Worm (Caenorhabditis elegans) whole organism, L4 larva: ENCODE results near the gene chpf-1.
A peak's percentile ranks its signal among the peaks of the same experiment; 100 is the strongest.

Experiments used
- F10B5.3 ChIP-seq: sonication (generic microtip); optimal IDR thresholded peaks from 2 replicates; lab custom pipeline; 2016; ENCODE audit warnings: mild to moderate bottlenecking, missing genetic modification characterization, missing compliant biosample characterization
- F26F4.8 ChIP-seq: fragments of 200-800 bp; sonication (Bioruptor generic); conservative IDR thresholded peaks from 2 replicates; pipeline ENCODE4 v1.3.6; 2022; ENCODE audit warnings: missing genetic modification characterization, missing compliant biosample characterization
- F37D6.2 ChIP-seq: sonication (generic microtip); optimal IDR thresholded peaks from 2 replicates; lab custom pipeline; 2016; ENCODE audit warnings: mild to moderate bottlenecking, missing genetic modification characterization, missing compliant biosample characterization
- Y75B8A.6 ChIP-seq: fragments of 200-800 bp; sonication (Bioruptor generic); IDR thresholded peaks from 2 replicates; pipeline ENCODE4 v1.3.6; 2022; ENCODE audit warnings: missing genetic modification reagents, missing genetic modification characterization, missing compliant biosample characterization
- ama-1 ChIP-seq: fragments of 150-350 bp; optimal IDR thresholded peaks from 2 replicates; lab custom pipeline; 2014; ENCODE audit warnings: inconsistent platforms, mixed read lengths
- arid-1 ChIP-seq: fragments of 200-800 bp; sonication (Bioruptor generic); conservative IDR thresholded peaks from 2 replicates; pipeline ENCODE4 v1.3.6; 2022; ENCODE audit warnings: missing genetic modification reagents, missing genetic modification characterization, missing compliant biosample characterization
- attf-4 ChIP-seq: sonication (generic microtip); optimal IDR thresholded peaks from 3 replicates; lab custom pipeline; 2017; ENCODE audit warnings: missing biosample characterization, missing genetic modification characterization
- ceh-82 ChIP-seq: sonication (generic microtip); optimal IDR thresholded peaks from 2 replicates; lab custom pipeline; 2017; ENCODE audit warnings: missing biosample characterization, missing genetic modification characterization
- ces-1 ChIP-seq: fragments of 150-350 bp; sonication (generic microtip); optimal IDR thresholded peaks from 4 replicates; lab custom pipeline; 2014; ENCODE audit warnings: missing biosample characterization, missing genetic modification reagents, missing genetic modification characterization
- cey-2 ChIP-seq: sonication (generic microtip); optimal IDR thresholded peaks from 3 replicates; lab custom pipeline; 2017; ENCODE audit warnings: missing genetic modification characterization, mild to moderate bottlenecking, missing compliant biosample characterization, antibody characterized with exemption, borderline replicate concordance; ENCODE audit not compliant: insufficient read depth
- daf-16 ChIP-seq, 3 experiments: sonication (generic microtip); optimal IDR thresholded peaks; 2 replicates each; lab custom pipeline; 2016 to 2017; ENCODE audit warnings: missing genetic modification characterization in 3 of 3, missing genetic modification reagents in 3 of 3, mild to moderate bottlenecking in 2 of 3, missing compliant biosample characterization in 2 of 3, missing biosample characterization in 1 of 3, moderate library complexity in 1 of 3
- dmd-6 ChIP-seq: fragments of 200-800 bp; sonication (Bioruptor generic); IDR thresholded peaks from 2 replicates; pipeline ENCODE4 v1.3.6; 2022; ENCODE audit warnings: missing genetic modification reagents, missing genetic modification characterization, missing compliant biosample characterization
- dmd-8 ChIP-seq: fragments of 200-800 bp; sonication (Bioruptor generic); IDR thresholded peaks from 2 replicates; pipeline ENCODE4 v1.3.6; 2022; ENCODE audit warnings: missing genetic modification characterization, missing compliant biosample characterization
- dmd-9 ChIP-seq: fragments of 200-800 bp; sonication (Bioruptor generic); IDR thresholded peaks from 2 replicates; pipeline ENCODE4 v1.3.6; 2022; ENCODE audit warnings: missing genetic modification reagents, missing genetic modification characterization, missing compliant biosample characterization
- duxl-1 ChIP-seq: sonication (generic microtip); optimal IDR thresholded peaks from 2 replicates; lab custom pipeline; 2016; ENCODE audit warnings: mild to moderate bottlenecking, missing genetic modification characterization, moderate library complexity, missing compliant biosample characterization; ENCODE audit not compliant: poor library complexity
- hmg-1.1 ChIP-seq: fragments of 200-800 bp; sonication (Bioruptor generic); IDR thresholded peaks from 2 replicates; pipeline ENCODE4 v1.3.6; 2022; ENCODE audit warnings: missing genetic modification reagents, missing genetic modification characterization, missing compliant biosample characterization
- jun-1 ChIP-seq: fragments of 150-350 bp; optimal IDR thresholded peaks from 2 replicates; lab custom pipeline; 2014; ENCODE audit warnings: missing biosample characterization, missing genetic modification reagents, missing genetic modification characterization
- lin-15B ChIP-seq: fragments of 150-350 bp; sonication (generic microtip); optimal IDR thresholded peaks from 3 replicates; lab custom pipeline; 2014; ENCODE audit warnings: missing biosample characterization, missing genetic modification characterization
- lir-3 ChIP-seq: sonication (generic microtip); optimal IDR thresholded peaks from 2 replicates; lab custom pipeline; 2016; ENCODE audit warnings: mild to moderate bottlenecking, missing genetic modification characterization, missing compliant biosample characterization
- madf-5 ChIP-seq, 2 experiments: fragments of 200-800 bp; sonication (Bioruptor generic); IDR thresholded peaks; 2 replicates each; pipeline ENCODE4 v1.3.6; 2022; ENCODE audit warnings: missing compliant biosample characterization in 2 of 2, missing genetic modification characterization in 2 of 2
- mes-2 ChIP-seq: sonication (generic microtip); optimal IDR thresholded peaks from 2 replicates; lab custom pipeline; 2016; ENCODE audit warnings: missing genotype, mild to moderate bottlenecking, missing genetic modification characterization, missing compliant biosample characterization; ENCODE audit not compliant: poor library complexity, severe bottlenecking
- mxl-2 ChIP-seq: fragments of 200-800 bp; sonication (Bioruptor generic); conservative IDR thresholded peaks from 2 replicates; pipeline ENCODE4 v1.3.6; 2022; ENCODE audit warnings: missing genetic modification reagents, missing genetic modification characterization, missing compliant biosample characterization
- nhr-111 ChIP-seq: fragments of 200-800 bp; sonication (Bioruptor generic); optimal IDR thresholded peaks from 2 replicates; lab custom pipeline; 2018; ENCODE audit warnings: mild to moderate bottlenecking, missing genetic modification characterization, missing compliant biosample characterization
- nhr-25 ChIP-seq: sonication (generic microtip); optimal IDR thresholded peaks from 2 replicates; lab custom pipeline; 2017; ENCODE audit warnings: missing genetic modification characterization, mild to moderate bottlenecking, missing compliant biosample characterization, antibody characterized with exemption, moderate library complexity, borderline replicate concordance; ENCODE audit not compliant: insufficient read depth
- nhr-42 ChIP-seq: fragments of 200-800 bp; sonication (Bioruptor generic); IDR thresholded peaks from 2 replicates; pipeline ENCODE4 v1.3.6; 2022; ENCODE audit warnings: missing genetic modification characterization, missing compliant biosample characterization
- nhr-48 ChIP-seq: sonication (generic microtip); optimal IDR thresholded peaks from 2 replicates; lab custom pipeline; 2016; ENCODE audit warnings: mild to moderate bottlenecking, missing genetic modification characterization, missing compliant biosample characterization
- nhr-76 ChIP-seq: fragments of 150-350 bp; optimal IDR thresholded peaks from 2 replicates; lab custom pipeline; 2014; ENCODE audit warnings: missing biosample characterization, missing genetic modification characterization
- pha-4 ChIP-seq, 2 experiments: fragments of 150-350 bp in 1 of 2; fragments of 200-800 bp in 1 of 2; sonication (Bioruptor generic) in 1 of 2; IDR thresholded peaks in 1 of 2; optimal IDR thresholded peaks in 1 of 2; 2 replicates each; pipeline versions ENCODE4 v1.3.6 to Lab custom; 2014 to 2022; ENCODE audit warnings: missing genetic modification characterization in 2 of 2, missing genetic modification reagents in 2 of 2, missing biosample characterization in 1 of 2, missing compliant biosample characterization in 1 of 2
- pqm-1 ChIP-seq: sonication (generic microtip); optimal IDR thresholded peaks from 2 replicates; lab custom pipeline; 2017; ENCODE audit warnings: missing biosample characterization, missing genetic modification characterization
- saeg-2 ChIP-seq: fragments of 200-800 bp; sonication (Bioruptor generic); IDR thresholded peaks from 2 replicates; pipeline ENCODE4 v1.3.6; 2022; ENCODE audit warnings: missing genetic modification reagents, missing genetic modification characterization, missing compliant biosample characterization
- set-16 ChIP-seq: fragments of 200-800 bp; sonication (Bioruptor generic); IDR thresholded peaks from 2 replicates; pipeline ENCODE4 v1.3.6; 2022; ENCODE audit warnings: missing genetic modification reagents, missing genetic modification characterization, missing compliant biosample characterization
- snpc-4 ChIP-seq: fragments of 150-350 bp; optimal IDR thresholded peaks from 2 replicates; lab custom pipeline; 2014; ENCODE audit warnings: missing biosample characterization, missing genetic modification characterization
- spr-3 ChIP-seq: fragments of 200-800 bp; sonication (Bioruptor generic); optimal IDR thresholded peaks from 2 replicates; lab custom pipeline; 2018; ENCODE audit warnings: mild to moderate bottlenecking, missing genetic modification characterization, missing compliant biosample characterization
- vab-7 ChIP-seq: fragments of 200-800 bp; sonication (Bioruptor generic); IDR thresholded peaks from 2 replicates; pipeline ENCODE4 v1.3.6; 2022; ENCODE audit warnings: missing genetic modification reagents, missing genetic modification characterization, missing compliant biosample characterization
- zfp-3 ChIP-seq: fragments of 200-800 bp; sonication (Bioruptor generic); conservative IDR thresholded peaks from 2 replicates; pipeline ENCODE4 v1.3.6; 2022; ENCODE audit warnings: missing genetic modification reagents, missing genetic modification characterization, missing compliant biosample characterization
- ztf-11 ChIP-seq: fragments of 150-350 bp; optimal IDR thresholded peaks from 2 replicates; lab custom pipeline; 2014; ENCODE audit warnings: missing biosample characterization, missing genetic modification characterization

The chpf-1 gene

ce11 chrV:10212627-10213026 lies 9.3 kb upstream of the chpf-1 start, which contains the start of gene hpo-40:
hpo-40 (plus strand) TSS chrV:10212927.
- TF ChIP-seq attf-4 (tag; lab: Kevin White, UChicago) (no peak), nhr-76 (no peak)

DNA sequence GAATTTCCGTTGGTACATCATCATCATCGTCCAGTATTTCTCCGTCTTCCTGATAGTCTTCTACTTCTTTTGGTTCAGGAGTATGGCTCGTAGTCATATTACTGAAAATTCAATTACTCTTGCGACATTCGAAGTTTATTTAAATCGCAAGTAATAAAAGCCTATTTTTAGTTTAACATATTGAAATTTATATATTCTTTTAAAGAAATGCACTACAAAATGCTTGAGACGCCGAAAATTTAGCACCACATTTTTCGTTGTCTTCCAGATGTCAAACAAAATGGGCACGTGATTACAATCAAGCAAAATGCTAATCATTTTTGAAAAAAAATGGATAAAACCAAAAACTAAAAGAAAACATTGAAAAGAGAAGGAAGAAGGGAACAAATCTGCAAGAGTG lies 8.7 kb upstream of the chpf-1 start, which contains the start of gene zhit-3:
zhit-3 (minus strand) TSS at position 101 of the 400 bp plus-strand sequence.
- TF ChIP-seq hmg-1.1 (GFP tag; lab: Robert Waterston, UW) (no peak), ztf-11 (tag; lab: Kevin White, UChicago) (no peak), lin-15B (no peak), nhr-48 (tag; lab: Kevin White, UChicago) (no peak), F37D6.2 (tag; lab: Kevin White, UChicago) (no peak), mes-2 (tag; lab: Kevin White, UChicago) (no peak), Y75B8A.6 (GFP tag; lab: Robert Waterston, UW) (no peak), F10B5.3 (no peak), cey-2 (no peak), pqm-1 (tag; lab: Kevin White, UChicago) (no peak), ceh-82 (tag; lab: Kevin White, UChicago) (no peak), dmd-9 (GFP tag; lab: Robert Waterston, UW) (no peak), vab-7 (GFP tag; lab: Robert Waterston, UW) (no peak), daf-16 (GFP tag; optimal IDR thresholded peaks at IDR 0.05; lab: Kevin White, UChicago) (no peak), daf-16 (tag; optimal IDR thresholded peaks at IDR 0.05; lab: Kevin White, UChicago) (no peak), nhr-42 (GFP tag; lab: Robert Waterston, UW) (no peak)
- TF ChIP-seq, all 104 proteins: peak for 0

DNA sequence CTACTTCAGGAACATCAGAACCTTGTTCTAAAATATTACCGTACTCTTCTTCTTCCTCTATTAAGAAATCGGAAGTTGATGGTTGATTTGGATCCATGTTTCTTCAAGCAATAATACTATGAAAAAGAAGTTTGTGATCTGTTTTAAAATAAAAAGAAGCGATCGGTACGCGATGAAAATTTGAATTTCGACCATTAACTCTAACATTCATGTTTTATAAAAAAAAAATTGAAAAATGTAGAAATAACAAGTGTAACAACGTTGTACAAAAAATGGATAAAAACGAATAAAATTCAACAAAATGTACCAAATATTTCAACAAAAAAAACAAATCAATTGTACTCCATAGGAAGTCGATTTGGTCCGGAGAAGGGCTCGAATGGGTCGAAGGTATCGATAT lies 7.0 kb upstream of the chpf-1 start, which contains the start of gene tftc-3:
tftc-3 (minus strand) TSS at position 101 of the 400 bp plus-strand sequence.
- no peak for TF ChIP-seq ces-1 (GFP tag; lab: Kevin White, UChicago)
- peak; percentile 35 for TF ChIP-seq duxl-1 (tag; lab: Kevin White, UChicago)

ce11 chrV:10206502-10206901 lies 3.2 kb upstream of the chpf-1 start, which contains the start of gene rpc-25:
rpc-25 (minus strand) TSS chrV:10206602.
- TF ChIP-seq pha-4 (GFP tag; IDR thresholded peaks at IDR 0.05; lab: Robert Waterston, UW) (no peak), pha-4 (tag; optimal IDR thresholded peaks at IDR 0.05; lab: Kevin White, UChicago) (no peak), snpc-4 (tag; lab: Kevin White, UChicago) (no peak), spr-3 (GFP tag; lab: Kevin White, UChicago) (no peak), madf-5 (GFP tag; IDR thresholded peaks at IDR 0.05; lab: Robert Waterston, UW) (no peak), arid-1 (GFP tag; lab: Robert Waterston, UW) (no peak), dmd-8 (GFP tag; lab: Robert Waterston, UW) (no peak), F26F4.8 (no peak), set-16 (GFP tag; lab: Robert Waterston, UW) (no peak), dmd-6 (no peak), nhr-111 (GFP tag; lab: Kevin White, UChicago) (no peak), lir-3 (no peak), jun-1 (tag; lab: Kevin White, UChicago) (no peak), mxl-2 (no peak)

DNA sequence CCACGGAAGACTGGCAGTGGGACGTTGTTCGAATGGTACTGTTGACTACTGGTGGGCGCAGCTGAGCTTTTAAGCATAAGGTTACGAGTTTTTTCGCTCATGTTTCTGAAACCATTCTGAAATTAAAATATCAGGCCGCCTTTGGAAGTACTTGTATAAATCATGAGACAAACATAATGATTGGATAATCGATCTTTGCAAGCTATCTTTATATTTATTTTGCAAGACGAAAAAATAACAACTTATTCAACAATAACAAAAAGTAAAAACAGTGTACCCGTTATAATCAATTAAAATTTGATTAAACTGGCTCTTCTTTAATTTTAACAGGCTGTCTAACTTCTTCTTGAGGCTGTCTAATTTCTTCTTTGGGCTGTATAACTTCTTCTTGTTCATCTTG lies 2.2 kb upstream of the chpf-1 start, which contains the start of gene ZK856.16:
ZK856.16 (minus strand) TSS at position 101 of the 400 bp plus-strand sequence.
- no peak for TF ChIP-seq Y75B8A.6 (GFP tag; lab: Robert Waterston, UW)
- TF ChIP-seq zfp-3 (GFP tag; lab: Robert Waterston, UW) = no peak
- no peak for TF ChIP-seq ama-1
- no peak for TF ChIP-seq daf-16 (GFP tag; optimal IDR thresholded peaks at IDR 0.05; lab: Kevin White, UChicago)
- no peak for TF ChIP-seq daf-16 (tag; optimal IDR thresholded peaks at IDR 0.05; lab: Kevin White, UChicago)
- TF ChIP-seq saeg-2 (GFP tag; lab: Robert Waterston, UW) = no peak
- TF ChIP-seq nhr-25 (tag; lab: Kevin White, UChicago) = no peak
